Worm (Caenorhabditis elegans): ENCODE measurements around the gene T11F9.14.
"Not testable (repeated sequence)": the region's sequence is repeated elsewhere in the genome, so short reads cannot be mapped to it uniquely, and the experiment has no call there.

DNA sequence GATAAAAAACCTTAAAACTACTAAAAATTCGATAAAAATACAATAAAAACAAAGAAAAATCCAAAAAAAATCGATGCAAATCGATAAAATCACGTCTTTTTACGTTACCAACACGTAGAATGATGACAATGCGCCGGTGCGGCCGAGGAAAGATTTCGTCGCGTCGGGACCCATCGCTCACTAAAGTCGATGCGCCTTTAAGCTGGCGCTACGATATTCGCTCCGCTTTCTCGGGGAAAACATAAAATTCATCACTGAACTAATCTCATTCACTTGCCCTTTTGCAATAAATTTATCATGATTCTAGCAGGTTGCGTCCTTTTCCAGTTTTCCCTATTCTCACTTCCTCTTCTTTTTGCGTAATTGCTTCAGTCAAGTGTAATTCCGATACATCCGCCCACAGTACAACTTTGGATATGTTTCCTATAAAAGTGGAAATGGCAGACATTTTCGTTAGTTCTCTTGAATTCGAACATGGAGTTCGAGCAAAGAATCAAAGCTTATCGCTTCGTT, 3.0 kb upstream of the T11F9.14 start, which contains the start of gene col-157:
- TF ChIP-seq cebp-2 (GFP tag; IDR thresholded peaks at IDR 0.05); hlh-12 (tag; optimal IDR thresholded peaks at IDR 0.05); unc-130 (GFP tag; optimal IDR thresholded peaks at IDR 0.05); ceh-79 (tag; optimal IDR thresholded peaks at IDR 0.05); F10E7.11 (tag; optimal IDR thresholded peaks at IDR 0.05): not testable (repeated sequence)
